Fruit fly (Drosophila melanogaster): Measurements from ENCODE around the gene CG10237.

Gene CG10237

DNA sequence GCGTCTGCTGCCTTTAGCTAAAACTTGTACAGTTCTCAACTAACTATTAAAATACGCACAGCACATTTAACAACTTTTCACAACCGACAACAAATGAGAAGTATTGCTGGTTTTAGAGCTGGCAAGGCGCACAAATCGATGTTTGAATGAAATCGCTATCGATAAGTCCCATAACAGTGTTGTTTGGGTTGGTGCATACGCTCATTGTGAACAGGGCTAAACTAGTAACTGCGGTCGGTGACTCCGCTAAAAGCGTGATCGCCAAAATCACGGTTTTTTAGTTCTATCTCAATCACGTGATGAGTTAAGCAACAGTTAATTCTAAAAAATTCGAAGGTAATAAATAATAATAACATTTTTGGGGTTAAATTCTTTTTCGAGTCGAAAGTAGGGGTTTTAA is 10.9 kb upstream of the CG10237 start, which contains the start of gene Top2 (continued):
- TF ChIP-seq CG4404 (GFP tag; IDR thresholded peaks at IDR 0.05) (no peak), scrt (GFP tag; optimal IDR thresholded peaks at IDR 0.05) (peak; percentile 65), Bdp1 (GFP tag; optimal IDR thresholded peaks at IDR 0.05) (peak; percentile 10), Ets65A (GFP tag) (peak; percentile 92), CG7963 (GFP tag; IDR thresholded peaks at IDR 0.05; ENCODE audit: partially characterized antibody) (peak; percentile 85), Doc2 (GFP tag; IDR thresholded peaks at IDR 0.05) (no peak), rib (GFP tag; IDR thresholded peaks at IDR 0.05) (no peak), emc (GFP tag; optimal IDR thresholded peaks at IDR 0.05) (no peak), PHDP (tag; optimal IDR thresholded peaks at IDR 0.05) (no peak), CG15696 (tag; optimal IDR thresholded peaks at IDR 0.05) (no peak), pzg (GFP tag; optimal IDR thresholded peaks at IDR 0.05) (peak; percentile 97), CG1602 (GFP tag; optimal IDR thresholded peaks at IDR 0.05) (no peak), Side (GFP tag; optimal IDR thresholded peaks at IDR 0.05) (peak; percentile 42), gsb (GFP tag; IDR thresholded peaks at IDR 0.05) (no peak), CG1792 (GFP tag; optimal IDR thresholded peaks at IDR 0.05) (peak; percentile 45), run (tag; optimal IDR thresholded peaks at IDR 0.05) (no peak), Tbp (GFP tag; optimal IDR thresholded peaks at IDR 0.05) (no peak), CG16863 (GFP tag; optimal IDR thresholded peaks at IDR 0.05) (no peak), vfl (GFP tag; optimal IDR thresholded peaks at IDR 0.05) (peak; percentile 52), CG10274 (GFP tag; optimal IDR thresholded peaks at IDR 0.05) (no peak), zen (tag; optimal IDR thresholded peaks at IDR 0.05) (peak; percentile 48), CG2202 (tag; optimal IDR thresholded peaks at IDR 0.05) (no peak), crp (GFP tag; optimal IDR thresholded peaks at IDR 0.05) (peak in 1 of 2 experiments; percentile 30), cwo (GFP tag; optimal IDR thresholded peaks at IDR 0.05) (peak; percentile 87), CG10366 (GFP tag; IDR thresholded peaks at IDR 0.05) (no peak), CG13894 (tag; optimal IDR thresholded peaks at IDR 0.05) (peak; percentile 58), CG11085 (GFP tag; IDR thresholded peaks at IDR 0.05) (no peak), CG10462 (GFP tag; optimal IDR thresholded peaks at IDR 0.05) (peak; percentile 20), CG12155 (GFP tag; optimal IDR thresholded peaks at IDR 0.05) (peak; percentile 34), hb (GFP tag; IDR thresholded peaks at IDR 0.05; ENCODE audit: partially characterized antibody) (peak; percentile 76), sima (GFP tag; optimal IDR thresholded peaks at IDR 0.05) (no peak), corto (GFP tag; optimal IDR thresholded peaks at IDR 0.05) (no peak), CG18764 (GFP tag; optimal IDR thresholded peaks at IDR 0.05) (no peak), CTCF (GFP tag; optimal IDR thresholded peaks at IDR 0.05) (peak; percentile 70), CG10431 (GFP tag; optimal IDR thresholded peaks at IDR 0.05) (no peak), CG9215 (GFP tag; IDR thresholded peaks at IDR 0.05) (peak; percentile 46; the same call in 1 of the 2 replicates), pros (GFP tag; optimal IDR thresholded peaks at IDR 0.05) (no peak), CG1832 (GFP tag; optimal IDR thresholded peaks at IDR 0.05) (no peak), CG17612 (GFP tag; IDR thresholded peaks at IDR 0.05) (no peak), CG16813 (GFP tag; IDR thresholded peaks at IDR 0.05; ENCODE audit: partially characterized antibody) (peak; percentile 89), CG1024 (GFP tag; IDR thresholded peaks at IDR 0.05) (no peak), Spps (tag; optimal IDR thresholded peaks at IDR 0.05) (no peak), chif (GFP tag; optimal IDR thresholded peaks at IDR 0.05) (peak; percentile 26 to 50), Hmx (GFP tag; optimal IDR thresholded peaks at IDR 0.05) (no peak), hth (optimal IDR thresholded peaks at IDR 0.05) (no peak), CG6175 (GFP tag; IDR thresholded peaks at IDR 0.05) (no peak), klu (GFP tag; IDR thresholded peaks at IDR 0.05) (no peak; the same call in 1 of the 2 replicates), Gsc (GFP tag; IDR thresholded peaks at IDR 0.05) (no peak), gce (GFP tag; IDR thresholded peaks at IDR 0.05) (no peak), cato (GFP tag; optimal IDR thresholded peaks at IDR 0.05; ENCODE audit: borderline replicate concordance) (no peak), lilli (GFP tag; optimal IDR thresholded peaks at IDR 0.05) (peak; percentile 55), Gug (GFP tag; IDR thresholded peaks at IDR 0.05) (no peak; the same call in 3 of the 4 replicates), bbx (GFP tag; IDR thresholded peaks at IDR 0.05; ENCODE audit: partially characterized antibody) (peak; percentile 84)
